Worm (Caenorhabditis elegans) whole organism, L4 larva: ENCODE data around the gene K10D11.3.

Source experiments
- F26F4.8 ChIP-seq: fragments of 200-800 bp; sonication (Bioruptor generic); conservative IDR thresholded peaks from 2 replicates; pipeline ENCODE4 v1.3.6; 2022; ENCODE audit warnings: missing genetic modification characterization, missing compliant biosample characterization
- F37D6.2 ChIP-seq: sonication (generic microtip); optimal IDR thresholded peaks from 2 replicates; lab custom pipeline; 2016; ENCODE audit warnings: mild to moderate bottlenecking, missing genetic modification characterization, missing compliant biosample characterization
- F44E2.7 ChIP-seq: fragments of 200-800 bp; sonication (Bioruptor generic); IDR thresholded peaks from 2 replicates; pipeline ENCODE4 v2.1.2; 2022; ENCODE audit warnings: missing genetic modification characterization, missing compliant biosample characterization
- T20F7.1 ChIP-seq: fragments of 200-800 bp; sonication (Bioruptor generic); optimal IDR thresholded peaks from 2 replicates; lab custom pipeline; 2018; ENCODE audit warnings: mild to moderate bottlenecking, missing genetic modification characterization, missing compliant biosample characterization
- Y75B8A.6 ChIP-seq: fragments of 200-800 bp; sonication (Bioruptor generic); IDR thresholded peaks from 2 replicates; pipeline ENCODE4 v1.3.6; 2022; ENCODE audit warnings: missing genetic modification reagents, missing genetic modification characterization, missing compliant biosample characterization
- aha-1 ChIP-seq: fragments of 150-350 bp; peaks from one replicate; lab custom pipeline; 2014; ENCODE audit warnings: missing biosample characterization, missing genetic modification characterization
- aly-2 ChIP-seq: sonication (generic microtip); optimal IDR thresholded peaks from 2 replicates; lab custom pipeline; 2018; ENCODE audit warnings: missing biosample characterization, missing genetic modification characterization
- ama-1 ChIP-seq: fragments of 150-350 bp; optimal IDR thresholded peaks from 2 replicates; lab custom pipeline; 2014; ENCODE audit warnings: inconsistent platforms, mixed read lengths
- arid-1 ChIP-seq: fragments of 200-800 bp; sonication (Bioruptor generic); conservative IDR thresholded peaks from 2 replicates; pipeline ENCODE4 v1.3.6; 2022; ENCODE audit warnings: missing genetic modification reagents, missing genetic modification characterization, missing compliant biosample characterization
- ceh-20 ChIP-seq: fragments of 200-800 bp; sonication (Bioruptor generic); IDR thresholded peaks from 2 replicates; pipeline ENCODE4 v1.3.6; 2022; ENCODE audit warnings: missing genetic modification reagents, missing genetic modification characterization, missing compliant biosample characterization
- ceh-44 ChIP-seq: fragments of 200-800 bp; sonication (Bioruptor generic); IDR thresholded peaks from 2 replicates; pipeline ENCODE4 v1.3.6; 2022; ENCODE audit warnings: missing genetic modification reagents, missing genetic modification characterization, missing compliant biosample characterization
- daf-12 ChIP-seq: fragments of 150-350 bp; optimal IDR thresholded peaks from 2 replicates; lab custom pipeline; 2014; ENCODE audit warnings: missing biosample characterization, missing genetic modification reagents, missing genetic modification characterization
- daf-16 ChIP-seq, 3 experiments: sonication (generic microtip); optimal IDR thresholded peaks; 2 replicates each; lab custom pipeline; 2016 to 2017; ENCODE audit warnings: missing genetic modification characterization in 3 of 3, missing genetic modification reagents in 3 of 3, mild to moderate bottlenecking in 2 of 3, missing compliant biosample characterization in 2 of 3, missing biosample characterization in 1 of 3, moderate library complexity in 1 of 3
- daf-19 ChIP-seq: fragments of 200-800 bp; sonication (Bioruptor generic); conservative IDR thresholded peaks from 2 replicates; pipeline ENCODE4 v1.3.6; 2022; ENCODE audit warnings: missing genetic modification characterization, missing compliant biosample characterization
- daf-8 ChIP-seq: fragments of 200-800 bp; sonication (Bioruptor generic); IDR thresholded peaks from 2 replicates; pipeline ENCODE4 v1.3.6; 2022; ENCODE audit warnings: missing genetic modification characterization, missing compliant biosample characterization
- dmd-9 ChIP-seq: fragments of 200-800 bp; sonication (Bioruptor generic); IDR thresholded peaks from 2 replicates; pipeline ENCODE4 v1.3.6; 2022; ENCODE audit warnings: missing genetic modification reagents, missing genetic modification characterization, missing compliant biosample characterization
- dpl-1 ChIP-seq: fragments of 150-350 bp; optimal IDR thresholded peaks from 2 replicates; lab custom pipeline; 2014; ENCODE audit warnings: missing biosample characterization, missing genetic modification reagents, missing genetic modification characterization
- fkh-10 ChIP-seq: fragments of 150-350 bp; optimal IDR thresholded peaks from 2 replicates; lab custom pipeline; 2014; ENCODE audit warnings: missing biosample characterization, missing genetic modification reagents, missing genetic modification characterization
- hlh-11 ChIP-seq: fragments of 200-800 bp; sonication (Bioruptor generic); optimal IDR thresholded peaks from 2 replicates; lab custom pipeline; 2018; ENCODE audit warnings: mild to moderate bottlenecking, missing genetic modification characterization, missing compliant biosample characterization
- hlh-30 ChIP-seq: sonication (generic microtip); optimal IDR thresholded peaks from 2 replicates; lab custom pipeline; 2017; ENCODE audit warnings: antibody characterized with exemption, mild to moderate bottlenecking, missing genetic modification characterization, missing compliant biosample characterization; ENCODE audit not compliant: insufficient read depth
- jun-1 ChIP-seq: fragments of 150-350 bp; optimal IDR thresholded peaks from 2 replicates; lab custom pipeline; 2014; ENCODE audit warnings: missing biosample characterization, missing genetic modification reagents, missing genetic modification characterization
- lim-7 ChIP-seq: fragments of 200-800 bp; sonication (Bioruptor generic); IDR thresholded peaks from 2 replicates; pipeline ENCODE4 v1.3.6; 2022; ENCODE audit warnings: missing genetic modification characterization, missing compliant biosample characterization
- lin-13 ChIP-seq: fragments of 150-350 bp; optimal IDR thresholded peaks from 2 replicates; lab custom pipeline; 2014; ENCODE audit warnings: missing biosample characterization, missing genetic modification reagents, missing genetic modification characterization
- lin-38 ChIP-seq: fragments of 200-800 bp; sonication (Bioruptor generic); IDR thresholded peaks from 2 replicates; pipeline ENCODE4 v1.3.6; 2022; ENCODE audit warnings: missing genetic modification reagents, missing genetic modification characterization, missing compliant biosample characterization
- lin-39 ChIP-seq: fragments of 150-350 bp; optimal IDR thresholded peaks from 2 replicates; lab custom pipeline; 2014; ENCODE audit warnings: missing biosample characterization, missing genetic modification reagents, missing genetic modification characterization
- lir-3 ChIP-seq: sonication (generic microtip); optimal IDR thresholded peaks from 2 replicates; lab custom pipeline; 2016; ENCODE audit warnings: mild to moderate bottlenecking, missing genetic modification characterization, missing compliant biosample characterization
- lsy-2 ChIP-seq, 2 experiments: fragments of 150-350 bp in 1 of 2; sonication (generic microtip) in 1 of 2; optimal IDR thresholded peaks; 2 replicates each; lab custom pipeline; 2014 to 2017; ENCODE audit warnings: missing biosample characterization in 2 of 2, missing genetic modification characterization in 2 of 2
- mep-1 ChIP-seq: fragments of 150-350 bp; sonication (generic microtip); optimal IDR thresholded peaks from 3 replicates; lab custom pipeline; 2014; ENCODE audit warnings: missing biosample characterization, missing genetic modification characterization
- mes-2 ChIP-seq: sonication (generic microtip); optimal IDR thresholded peaks from 2 replicates; lab custom pipeline; 2016; ENCODE audit warnings: missing genotype, mild to moderate bottlenecking, missing genetic modification characterization, missing compliant biosample characterization; ENCODE audit not compliant: poor library complexity, severe bottlenecking
- mxl-2 ChIP-seq: fragments of 200-800 bp; sonication (Bioruptor generic); conservative IDR thresholded peaks from 2 replicates; pipeline ENCODE4 v1.3.6; 2022; ENCODE audit warnings: missing genetic modification reagents, missing genetic modification characterization, missing compliant biosample characterization
- mxl-3 ChIP-seq: fragments of 200-800 bp; sonication (Bioruptor generic); optimal IDR thresholded peaks from 2 replicates; lab custom pipeline; 2018; ENCODE audit warnings: mild to moderate bottlenecking, missing genetic modification characterization, missing compliant biosample characterization
- nhr-25 ChIP-seq: sonication (generic microtip); optimal IDR thresholded peaks from 2 replicates; lab custom pipeline; 2017; ENCODE audit warnings: missing genetic modification characterization, mild to moderate bottlenecking, missing compliant biosample characterization, antibody characterized with exemption, moderate library complexity, borderline replicate concordance; ENCODE audit not compliant: insufficient read depth
- nhr-6 ChIP-seq: fragments of 150-350 bp; optimal IDR thresholded peaks from 2 replicates; lab custom pipeline; 2014; ENCODE audit warnings: missing biosample characterization, missing genetic modification characterization
- nhr-77 ChIP-seq: fragments of 150-350 bp; optimal IDR thresholded peaks from 2 replicates; lab custom pipeline; 2014; ENCODE audit warnings: missing biosample characterization, missing genetic modification characterization
- php-3 ChIP-seq: fragments of 200-800 bp; sonication (Bioruptor generic); IDR thresholded peaks from 2 replicates; pipeline ENCODE4 v1.3.6; 2022; ENCODE audit warnings: missing genetic modification reagents, missing genetic modification characterization, missing compliant biosample characterization
- pqm-1 ChIP-seq: sonication (generic microtip); optimal IDR thresholded peaks from 2 replicates; lab custom pipeline; 2017; ENCODE audit warnings: missing biosample characterization, missing genetic modification characterization
- saeg-2 ChIP-seq: fragments of 200-800 bp; sonication (Bioruptor generic); IDR thresholded peaks from 2 replicates; pipeline ENCODE4 v1.3.6; 2022; ENCODE audit warnings: missing genetic modification reagents, missing genetic modification characterization, missing compliant biosample characterization
- snpc-1.2 ChIP-seq: fragments of 200-800 bp; sonication (Bioruptor generic); IDR thresholded peaks from 2 replicates; pipeline ENCODE4 v1.3.6; 2022; ENCODE audit warnings: missing genetic modification reagents, missing genetic modification characterization, missing compliant biosample characterization
- spr-1 ChIP-seq: sonication (generic microtip); optimal IDR thresholded peaks from 2 replicates; lab custom pipeline; 2016; ENCODE audit warnings: mild to moderate bottlenecking, missing genetic modification characterization, missing compliant biosample characterization
- tag-97 ChIP-seq: fragments of 200-800 bp; sonication (Bioruptor generic); IDR thresholded peaks from 2 replicates; pipeline ENCODE4 v1.3.6; 2022; ENCODE audit warnings: missing genetic modification characterization, missing compliant biosample characterization
- unc-62 ChIP-seq, 3 experiments: fragments of 150-350 bp in 1 of 3; sonication (generic microtip); optimal IDR thresholded peaks in 2 of 3; peaks in 1 of 3; 1 replicate in 1 of 3; 2 replicates in 2 of 3; lab custom pipeline; 2014 to 2017; ENCODE audit warnings: missing biosample characterization in 3 of 3, missing genetic modification characterization in 3 of 3, missing genetic modification reagents in 3 of 3, missing genotype in 1 of 3
- vab-7 ChIP-seq: fragments of 200-800 bp; sonication (Bioruptor generic); IDR thresholded peaks from 2 replicates; pipeline ENCODE4 v1.3.6; 2022; ENCODE audit warnings: missing genetic modification reagents, missing genetic modification characterization, missing compliant biosample characterization
- zfp-2 ChIP-seq: sonication (generic microtip); optimal IDR thresholded peaks from 2 replicates; lab custom pipeline; 2016; ENCODE audit warnings: mild to moderate bottlenecking, missing genetic modification characterization, missing compliant biosample characterization
- zip-11 ChIP-seq: fragments of 200-800 bp; sonication (Bioruptor generic); IDR thresholded peaks from 2 replicates; pipeline ENCODE4 v1.3.6; 2022; ENCODE audit warnings: missing genetic modification characterization, missing compliant biosample characterization
- zip-2 ChIP-seq: fragments of 150-350 bp; optimal IDR thresholded peaks from 2 replicates; lab custom pipeline; 2014; ENCODE audit warnings: missing biosample characterization, missing genetic modification characterization

K10D11.3 gene

DNA sequence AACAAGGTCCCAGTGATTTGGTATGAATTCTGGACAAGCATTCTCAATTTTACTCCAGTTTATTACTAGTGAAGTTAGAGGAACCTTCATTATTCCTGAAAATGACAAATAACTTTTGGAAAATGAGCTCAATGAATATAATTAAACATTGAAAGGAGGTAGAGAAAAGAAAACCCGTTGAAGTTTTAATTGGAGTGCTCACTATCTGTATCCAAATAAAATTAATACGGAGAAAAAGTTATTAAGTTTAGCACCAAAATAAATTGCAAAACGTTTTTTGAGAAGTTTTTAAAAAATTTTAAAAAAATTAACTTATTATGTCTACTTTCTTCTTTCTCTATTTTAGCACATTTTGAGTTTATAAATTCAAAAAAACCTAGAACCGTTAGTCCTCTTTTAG lies 39.4 kb downstream of the K10D11.3 start, which contains the start of gene F55G11.1 (continued):
- TF ChIP-seq F37D6.2 (tag; lab: Kevin White, UChicago) = no peak
- TF ChIP-seq ama-1 (lab: Kevin White, UChicago) = no peak
- no peak for TF ChIP-seq daf-19 (GFP tag; lab: Robert Waterston, UW)
- TF ChIP-seq, all 104 proteins: peak for 0

ce11 chrIV:12942633-12943032 lies 43.3 kb downstream of the K10D11.3 start, which contains the start of gene dct-19:
Gene dct-19, plus strand, starts transcription at chrIV:12942933.
- TF ChIP-seq daf-12 (tag; lab: Kevin White, UChicago) (no peak), daf-8 (GFP tag; lab: Robert Waterston, UW) (no peak), T20F7.1 (GFP tag; lab: Kevin White, UChicago) (no peak), F44E2.7 (GFP tag; lab: Robert Waterston, UW) (no peak), mep-1 (tag; lab: Kevin White, UChicago) (no peak), arid-1 (no peak), lin-13 (no peak), lim-7 (GFP tag; lab: Robert Waterston, UW) (no peak), daf-19 (GFP tag; lab: Robert Waterston, UW) (no peak), saeg-2 (no peak)
- TF ChIP-seq, all 104 proteins: peak for 0

DNA sequence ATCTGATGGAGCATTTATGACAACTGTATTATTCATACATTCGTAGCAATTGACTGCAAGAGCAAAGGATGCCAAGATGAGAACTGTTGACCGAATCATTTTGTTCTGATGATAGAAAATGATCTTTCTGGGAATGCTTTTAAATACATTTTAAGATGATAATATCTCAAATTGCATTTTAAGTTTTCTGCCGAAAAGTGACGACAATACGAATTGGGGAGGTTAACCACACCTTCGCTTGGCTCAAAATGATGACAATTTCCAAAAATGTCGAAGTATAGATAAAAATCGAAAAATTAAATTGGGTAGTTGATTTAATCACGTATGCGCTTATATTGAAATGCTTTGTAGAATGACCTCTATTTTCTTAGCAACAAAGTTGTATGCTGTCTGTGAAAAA lies 44.7 kb downstream of the K10D11.3 start, which contains the start of gene dod-24:
TSS of gene dod-24 (minus strand) at position 101 of the 400 bp plus-strand sequence.
- no peak for TF ChIP-seq tag-97 (GFP tag; lab: Robert Waterston, UW)
- no peak for TF ChIP-seq arid-1
- no peak for TF ChIP-seq zip-2 (tag; lab: Kevin White, UChicago)
- TF ChIP-seq aha-1 (tag; lab: Kevin White, UChicago) = no peak
- TF ChIP-seq dmd-9 = no peak
- TF ChIP-seq zfp-2 (tag; lab: Kevin White, UChicago) = no peak
- no peak for TF ChIP-seq unc-62 (GFP tag; optimal IDR thresholded peaks at IDR 0.05 in 1 of 2; lab: Kevin White, UChicago)
- no peak for TF ChIP-seq unc-62 (tag; optimal IDR thresholded peaks at IDR 0.05; lab: Kevin White, UChicago)
- TF ChIP-seq nhr-6 (tag; lab: Kevin White, UChicago) = no peak
- no peak for TF ChIP-seq ceh-20 (GFP tag; lab: Robert Waterston, UW)
- TF ChIP-seq saeg-2 = no peak
- TF ChIP-seq mes-2 (tag; lab: Kevin White, UChicago) = no peak
- TF ChIP-seq aly-2 = no peak
- TF ChIP-seq lin-38 (GFP tag; lab: Robert Waterston, UW) = no peak
- TF ChIP-seq mxl-3 = no peak
- no peak for TF ChIP-seq lin-13
- TF ChIP-seq spr-1 (tag; lab: Kevin White, UChicago) = no peak
- no peak for TF ChIP-seq jun-1 (tag; lab: Kevin White, UChicago)
- no peak for TF ChIP-seq nhr-25

ce11 chrIV:12936221-12936776 lies 49.6 kb downstream of the K10D11.3 start, which contains the start of the genes cld-1 and dod-21:
Gene cld-1, minus strand, starts transcription at chrIV:12936271.
Gene dod-21, plus strand, starts transcription at chrIV:12936738.
- no peak for TF ChIP-seq vab-7 (GFP tag; lab: Robert Waterston, UW)
- TF ChIP-seq php-3 (GFP tag; lab: Robert Waterston, UW) = peak; percentile 48; the same call in 1 of the 2 replicates
- no peak for TF ChIP-seq lin-13
- TF ChIP-seq ceh-44 (GFP tag; lab: Robert Waterston, UW) = no peak
- TF ChIP-seq mep-1 (tag; lab: Kevin White, UChicago) = no peak
- TF ChIP-seq hlh-11 (tag; lab: Kevin White, UChicago) = peak; percentile 83
- TF ChIP-seq snpc-1.2 (GFP tag; lab: Robert Waterston, UW) = no peak
- TF ChIP-seq nhr-77 (tag; lab: Kevin White, UChicago) = peak; percentile 11
- no peak for TF ChIP-seq zip-11
- no peak for TF ChIP-seq Y75B8A.6 (GFP tag; lab: Robert Waterston, UW)
- no peak for TF ChIP-seq lin-39 (tag; lab: Kevin White, UChicago)
- no peak for TF ChIP-seq aly-2
- no peak for TF ChIP-seq F26F4.8 (GFP tag; lab: Robert Waterston, UW)
- TF ChIP-seq pqm-1 (tag; lab: Kevin White, UChicago) = peak; percentile 31
- TF ChIP-seq daf-16 (GFP tag; optimal IDR thresholded peaks at IDR 0.05; lab: Kevin White, UChicago) = no peak
- peak; percentile 47 for TF ChIP-seq daf-16 (tag; optimal IDR thresholded peaks at IDR 0.05; lab: Kevin White, UChicago)
- no peak for TF ChIP-seq hlh-30 (tag; lab: Kevin White, UChicago)
- TF ChIP-seq lsy-2 (tag; optimal IDR thresholded peaks at IDR 0.05; lab: Kevin White, UChicago) = no peak
- no peak for TF ChIP-seq mxl-2 (GFP tag; lab: Robert Waterston, UW)
- TF ChIP-seq spr-1 (tag; lab: Kevin White, UChicago) = no peak
- TF ChIP-seq dpl-1 (GFP tag; lab: Kevin White, UChicago) = no peak
- TF ChIP-seq lir-3 (tag; lab: Kevin White, UChicago) = no peak
- TF ChIP-seq fkh-10 (GFP tag; lab: Kevin White, UChicago) = no peak
- no peak for TF ChIP-seq zip-2 (tag; lab: Kevin White, UChicago)
